Fruit fly (Drosophila melanogaster) whole organism, embryonic: ENCODE results near the gene CG34357.
A peak's percentile ranks its signal among the peaks of the same experiment; 100 is the strongest.

ENCODE experiments used
- Atf-2 ChIP-seq: fragments of 200-800 bp; sonication (Bioruptor generic); optimal IDR thresholded peaks from 2 replicates; lab custom pipeline; 2016; ENCODE audit warnings: missing biosample characterization, missing genetic modification characterization
- C15 ChIP-seq: fragments of 200-800 bp; sonication (Bioruptor generic); IDR thresholded peaks from 3 replicates; pipeline ENCODE4 v1.3.6; 2022; ENCODE audit warnings: missing biosample characterization, missing genetic modification characterization
- CG10321 ChIP-seq: fragments of 200-800 bp; sonication (Bioruptor generic); IDR thresholded peaks from 2 replicates; pipeline ENCODE4 v1.3.6; 2022; ENCODE audit warnings: missing biosample characterization, missing genetic modification characterization
- CG10959 ChIP-seq: fragments of 200-800 bp; sonication (Bioruptor generic); IDR thresholded peaks from 2 replicates; pipeline ENCODE4 v1.3.6; 2022; ENCODE audit warnings: missing biosample characterization, missing genetic modification characterization
- CG12104 ChIP-seq: fragments of 200-800 bp; sonication (Bioruptor generic); optimal IDR thresholded peaks from 3 replicates; lab custom pipeline; 2016; ENCODE audit warnings: missing biosample characterization, missing genetic modification characterization
- CG13287 ChIP-seq: fragments of 200-800 bp; sonication (Bioruptor generic); IDR thresholded peaks from 2 replicates; pipeline ENCODE4 v1.3.6; 2022; ENCODE audit warnings: missing biosample characterization, missing genetic modification characterization; ENCODE audit not compliant: partially characterized antibody
- CG13424 ChIP-seq: fragments of 200-800 bp; sonication (Bioruptor generic); optimal IDR thresholded peaks from 2 replicates; lab custom pipeline; 2019; ENCODE audit warnings: missing biosample characterization, mild to moderate bottlenecking, missing genetic modification characterization, moderate library complexity
- CG14050 ChIP-seq: fragments of 200-800 bp; sonication (Bioruptor generic); IDR thresholded peaks from 3 replicates; pipeline ENCODE4 v1.3.6; 2022; ENCODE audit warnings: missing biosample characterization, missing genetic modification characterization
- CG15073 ChIP-seq: fragments of 200-800 bp; sonication (Bioruptor generic); optimal IDR thresholded peaks from 2 replicates; lab custom pipeline; 2016; ENCODE audit warnings: missing biosample characterization, missing genetic modification characterization
- CG15479 ChIP-seq: fragments of 200-800 bp; sonication (Bioruptor generic); optimal IDR thresholded peaks from 3 replicates; lab custom pipeline; 2019; ENCODE audit warnings: missing biosample characterization, mild to moderate bottlenecking, missing genetic modification characterization, moderate library complexity
- CG15601 ChIP-seq: fragments of 200-800 bp; sonication (Bioruptor generic); optimal IDR thresholded peaks from 3 replicates; lab custom pipeline; 2019; ENCODE audit warnings: missing biosample characterization, mild to moderate bottlenecking, missing genetic modification characterization, moderate library complexity
- CG1647 ChIP-seq: fragments of 200-800 bp; sonication (Bioruptor generic); optimal IDR thresholded peaks from 3 replicates; lab custom pipeline; 2016; ENCODE audit warnings: missing biosample characterization, missing genetic modification characterization
- CG1792 ChIP-seq: fragments of 200-800 bp; sonication (Bioruptor generic); optimal IDR thresholded peaks from 2 replicates; lab custom pipeline; 2016; ENCODE audit warnings: missing biosample characterization, missing genetic modification characterization
- CG2199 ChIP-seq: fragments of 200-800 bp; sonication (Bioruptor generic); IDR thresholded peaks from 3 replicates; pipeline ENCODE4 v1.3.6; 2022; ENCODE audit warnings: missing biosample characterization, missing genetic modification characterization
- CG2202 ChIP-seq: fragments of 200-800 bp; sonication (Bioruptor generic); optimal IDR thresholded peaks from 2 replicates; lab custom pipeline; 2018; ENCODE audit warnings: missing biosample characterization, mild to moderate bottlenecking, missing genetic modification characterization
- CG2889 ChIP-seq: fragments of 200-800 bp; sonication (Bioruptor generic); IDR thresholded peaks from 3 replicates; pipeline ENCODE4 v1.3.6; 2022; ENCODE audit warnings: missing biosample characterization, missing genetic modification characterization
- CG31388 ChIP-seq: fragments of 200-800 bp; sonication (Bioruptor generic); optimal IDR thresholded peaks from 2 replicates; lab custom pipeline; 2016; ENCODE audit warnings: missing biosample characterization, missing genetic modification characterization
- CG33213 ChIP-seq: fragments of 200-800 bp; sonication (Bioruptor generic); optimal IDR thresholded peaks from 3 replicates; lab custom pipeline; 2016; ENCODE audit warnings: missing biosample characterization, missing genetic modification characterization
- CG3726 ChIP-seq: fragments of 200-800 bp; sonication (Bioruptor generic); IDR thresholded peaks from 3 replicates; pipeline ENCODE4, ENCODE4 v1.3.6; 2022; ENCODE audit warnings: missing biosample characterization, missing genetic modification characterization
- CG7372 ChIP-seq: fragments of 200-800 bp; sonication (Bioruptor generic); IDR thresholded peaks from 2 replicates; pipeline ENCODE4 v1.3.6; 2022; ENCODE audit warnings: missing biosample characterization, missing genetic modification characterization
- CG7786 ChIP-seq: fragments of 200-800 bp; sonication (Bioruptor generic); optimal IDR thresholded peaks from 2 replicates; lab custom pipeline; 2016; ENCODE audit warnings: missing biosample characterization, missing genetic modification characterization
- Camta ChIP-seq: fragments of 200-800 bp; sonication (Bioruptor generic); optimal IDR thresholded peaks from 2 replicates; lab custom pipeline; 2016; ENCODE audit warnings: missing biosample characterization, missing genetic modification characterization
- Dbx ChIP-seq: fragments of 200-800 bp; sonication (Bioruptor generic); IDR thresholded peaks from 3 replicates; pipeline ENCODE4 v1.3.6; 2022; ENCODE audit warnings: missing biosample characterization, missing genetic modification characterization
- Dp ChIP-seq: fragments of 200-800 bp; sonication (Bioruptor generic); optimal IDR thresholded peaks from 2 replicates; lab custom pipeline; 2018; ENCODE audit warnings: missing biosample characterization, mild to moderate bottlenecking, missing genetic modification characterization, moderate library complexity
- Elba2 ChIP-seq: fragments of 200-800 bp; sonication (Bioruptor generic); optimal IDR thresholded peaks from 3 replicates; lab custom pipeline; 2016; ENCODE audit warnings: missing biosample characterization, missing genetic modification characterization
- HLH4C ChIP-seq: fragments of 200-800 bp; sonication (Bioruptor generic); IDR thresholded peaks from 3 replicates; pipeline ENCODE4 v1.3.6; 2022; ENCODE audit warnings: missing biosample characterization, missing genetic modification characterization; ENCODE audit not compliant: partially characterized antibody
- Hey ChIP-seq: fragments of 200-800 bp; sonication (Bioruptor generic); optimal IDR thresholded peaks from 3 replicates; lab custom pipeline; 2018; ENCODE audit warnings: missing biosample characterization, mild to moderate bottlenecking, missing genetic modification characterization
- NfI ChIP-seq: fragments of 200-800 bp; sonication (Bioruptor generic); optimal IDR thresholded peaks from 3 replicates; lab custom pipeline; 2018; ENCODE audit warnings: missing biosample characterization, mild to moderate bottlenecking, missing genetic modification characterization, moderate library complexity
- TFAM ChIP-seq: fragments of 200-800 bp; sonication (Bioruptor generic); optimal IDR thresholded peaks from 2 replicates; lab custom pipeline; 2017; ENCODE audit warnings: missing biosample characterization, missing genetic modification characterization, inconsistent platforms
- Taf1 ChIP-seq: fragments of 200-800 bp; sonication (Bioruptor generic); IDR thresholded peaks from 2 replicates; pipeline ENCODE4 v1.3.6; 2022; ENCODE audit warnings: missing biosample characterization, missing genetic modification characterization
- ap ChIP-seq: fragments of 200-800 bp; sonication (Bioruptor generic); IDR thresholded peaks from 2 replicates; pipeline ENCODE4 v1.3.6; 2022; ENCODE audit warnings: missing biosample characterization, missing genetic modification characterization
- az2 ChIP-seq: fragments of 200-800 bp; sonication (Bioruptor generic); optimal IDR thresholded peaks from 3 replicates; lab custom pipeline; 2016; ENCODE audit warnings: missing biosample characterization, missing genetic modification characterization
- bcd ChIP-seq: fragments of 200-800 bp; sonication (Bioruptor generic); optimal IDR thresholded peaks from 2 replicates; lab custom pipeline; 2017; ENCODE audit warnings: missing biosample characterization, mild to moderate bottlenecking, missing genetic modification characterization
- corto ChIP-seq: fragments of 200-800 bp; sonication (Bioruptor generic); optimal IDR thresholded peaks from 2 replicates; lab custom pipeline; 2016; ENCODE audit warnings: missing biosample characterization, mild to moderate bottlenecking, missing genetic modification characterization, moderate library complexity
- crp ChIP-seq, 2 experiments: fragments of 200-800 bp; sonication (Bioruptor generic); optimal IDR thresholded peaks; 2 replicates in 1 of 2; 3 replicates in 1 of 2; lab custom pipeline; 2017; ENCODE audit warnings: missing biosample characterization in 2 of 2, missing genetic modification characterization in 2 of 2, mild to moderate bottlenecking in 1 of 2, moderate library complexity in 1 of 2
- dmrt11E ChIP-seq: fragments of 200-800 bp; sonication (Bioruptor generic); optimal IDR thresholded peaks from 3 replicates; lab custom pipeline; 2018; ENCODE audit warnings: missing biosample characterization, mild to moderate bottlenecking, missing genetic modification characterization, moderate library complexity
- esg ChIP-seq: fragments of 200-800 bp; sonication (Bioruptor generic); conservative IDR thresholded peaks from 2 replicates; pipeline ENCODE4 v1.3.6; 2022; ENCODE audit warnings: missing biosample characterization, missing genetic modification characterization
- fd96Cb ChIP-seq: fragments of 200-800 bp; sonication (Bioruptor generic); optimal IDR thresholded peaks from 2 replicates; lab custom pipeline; 2018; ENCODE audit warnings: missing biosample characterization, mild to moderate bottlenecking, missing genetic modification characterization, moderate library complexity
- fu2 ChIP-seq: fragments of 200-800 bp; sonication (Bioruptor generic); optimal IDR thresholded peaks from 2 replicates; lab custom pipeline; 2016; ENCODE audit warnings: missing biosample characterization, missing genetic modification characterization
- grau ChIP-seq: fragments of 200-800 bp; optimal IDR thresholded peaks from 3 replicates; lab custom pipeline; 2019; ENCODE audit warnings: missing biosample characterization, mild to moderate bottlenecking, missing genetic modification characterization, moderate library complexity
- mam ChIP-seq: fragments of 200-800 bp; sonication (Bioruptor generic); optimal IDR thresholded peaks from 3 replicates; lab custom pipeline; 2016; ENCODE audit warnings: missing biosample characterization, missing genetic modification characterization
- mirr ChIP-seq: fragments of 200-800 bp; sonication (Bioruptor generic); optimal IDR thresholded peaks from 3 replicates; lab custom pipeline; 2018; ENCODE audit warnings: missing biosample characterization, mild to moderate bottlenecking, missing genetic modification characterization
- nerfin-2 ChIP-seq: fragments of 200-800 bp; sonication (Bioruptor generic); IDR thresholded peaks from 2 replicates; pipeline ENCODE4 v1.3.6; 2022; ENCODE audit warnings: missing biosample characterization, missing genetic modification characterization; ENCODE audit not compliant: partially characterized antibody
- odd ChIP-seq: fragments of 200-800 bp; sonication (Bioruptor generic); optimal IDR thresholded peaks from 2 replicates; lab custom pipeline; 2017; ENCODE audit warnings: missing biosample characterization, mild to moderate bottlenecking, missing genetic modification characterization
- prd ChIP-seq, 3 experiments: fragments of >200 bp in 2 of 3; fragments of 200-800 bp in 1 of 3; sonication (Bioruptor generic) in 1 of 3; optimal IDR thresholded peaks in 2 of 3; IDR thresholded peaks in 1 of 3; 2 replicates in 2 of 3; 3 replicates in 1 of 3; pipeline versions ENCODE4 v1.3.6 to Lab custom; 2017 to 2022; ENCODE audit warnings: missing biosample characterization in 1 of 3, missing genetic modification characterization in 1 of 3
- sqz ChIP-seq: fragments of 200-800 bp; sonication (Bioruptor generic); optimal IDR thresholded peaks from 3 replicates; lab custom pipeline; 2018; ENCODE audit warnings: missing biosample characterization, mild to moderate bottlenecking, missing genetic modification characterization
- stc ChIP-seq: fragments of 200-800 bp; sonication (Bioruptor generic); IDR thresholded peaks from 2 replicates; pipeline ENCODE4 v1.3.6; 2022; ENCODE audit warnings: missing biosample characterization, missing genetic modification characterization
- tio ChIP-seq: fragments of 200-800 bp; sonication (Bioruptor generic); optimal IDR thresholded peaks from 2 replicates; lab custom pipeline; 2017; ENCODE audit warnings: missing biosample characterization, missing genetic modification characterization, inconsistent platforms
- twi ChIP-seq: fragments of 200-800 bp; optimal IDR thresholded peaks from 2 replicates; lab custom pipeline; 2019; ENCODE audit warnings: missing biosample characterization, mild to moderate bottlenecking, missing genetic modification characterization, moderate library complexity
- tx ChIP-seq: fragments of 200-800 bp; sonication (Bioruptor generic); optimal IDR thresholded peaks from 2 replicates; lab custom pipeline; 2016; ENCODE audit warnings: missing biosample characterization, missing genetic modification characterization
- wek ChIP-seq: fragments of 200-800 bp; sonication (Bioruptor generic); optimal IDR thresholded peaks from 3 replicates; lab custom pipeline; 2018; ENCODE audit warnings: missing biosample characterization, mild to moderate bottlenecking, missing genetic modification characterization, moderate library complexity

Gene CG34357

dm6 chr3R:4445083-4445482 is 112.8 kb downstream of the CG34357 start (continued):
- TF ChIP-seq CG12104 (GFP tag; lab: Kevin White, UChicago), result no peak
- TF ChIP-seq CG14050 (GFP tag; lab: Robert Waterston, UW), result no peak
- no peak for TF ChIP-seq stc
- no peak for TF ChIP-seq bcd (GFP tag; lab: Kevin White, UChicago)
- no peak for TF ChIP-seq CG2199 (GFP tag; lab: Robert Waterston, UW)
- TF ChIP-seq CG15479 (GFP tag; lab: Kevin White, UChicago), result peak; percentile 83
- peak; percentile 98 for TF ChIP-seq Hey (tag; lab: Kevin White, UChicago)
- no peak for TF ChIP-seq CG2889 (GFP tag; lab: Robert Waterston, UW)
- no peak for TF ChIP-seq CG1647 (GFP tag; lab: Kevin White, UChicago)
- TF ChIP-seq TFAM (GFP tag; lab: Kevin White, UChicago), result no peak
- no peak for TF ChIP-seq CG3726
- TF ChIP-seq CG10321 (GFP tag; lab: Robert Waterston, UW), result no peak
- TF ChIP-seq Elba2, result no peak
- TF ChIP-seq CG15073 (GFP tag; lab: Kevin White, UChicago), result no peak
- TF ChIP-seq wek (GFP tag; lab: Kevin White, UChicago), result peak; percentile 37
- TF ChIP-seq C15, result no peak
- no peak for TF ChIP-seq NfI (GFP tag; lab: Kevin White, UChicago)
- no peak for TF ChIP-seq CG7786 (GFP tag; lab: Kevin White, UChicago)
- no peak for TF ChIP-seq CG1792 (GFP tag; lab: Kevin White, UChicago)
- no peak for TF ChIP-seq fd96Cb (tag; lab: Kevin White, UChicago)
- TF ChIP-seq fu2 (GFP tag; lab: Kevin White, UChicago), result no peak
- no peak for TF ChIP-seq mam (GFP tag; lab: Kevin White, UChicago)
- peak; percentile 68 for TF ChIP-seq mirr (GFP tag; lab: Kevin White, UChicago)
- TF ChIP-seq CG15601, result no peak
- no peak for TF ChIP-seq CG2202 (tag; lab: Kevin White, UChicago)
- TF ChIP-seq tx (GFP tag; lab: Kevin White, UChicago), result no peak
- TF ChIP-seq crp (GFP tag; optimal IDR thresholded peaks at IDR 0.05; lab: Kevin White, UChicago), result no peak
- no peak for TF ChIP-seq Atf-2 (GFP tag; lab: Kevin White, UChicago)
- no peak for TF ChIP-seq tio (GFP tag; lab: Kevin White, UChicago)
- no peak for TF ChIP-seq Dbx (GFP tag; lab: Robert Waterston, UW)
- TF ChIP-seq odd (GFP tag; lab: Kevin White, UChicago), result no peak
- no peak for TF ChIP-seq CG33213 (GFP tag; lab: Kevin White, UChicago)
- no peak for TF ChIP-seq Taf1 (GFP tag; lab: Robert Waterston, UW)
- TF ChIP-seq CG31388 (GFP tag; lab: Kevin White, UChicago), result no peak
- TF ChIP-seq grau, result no peak
- peak; percentile 8; the same call in 1 of the 2 replicates for TF ChIP-seq CG13287 (GFP tag; lab: Robert Waterston, UW)
- TF ChIP-seq esg, result no peak
- no peak for TF ChIP-seq az2 (GFP tag; lab: Kevin White, UChicago)
- no peak for TF ChIP-seq CG7372 (GFP tag; lab: Robert Waterston, UW)
- no peak for TF ChIP-seq CG13424 (tag; lab: Kevin White, UChicago)
- no peak for TF ChIP-seq prd (optimal IDR thresholded peaks at IDR 0.05; lab: Kevin White, UChicago)
- TF ChIP-seq prd (GFP tag; IDR thresholded peaks at IDR 0.05; lab: Robert Waterston, UW), result no peak
- no peak for TF ChIP-seq Camta (GFP tag; lab: Kevin White, UChicago)
- TF ChIP-seq HLH4C (GFP tag; lab: Robert Waterston, UW), result peak; percentile 68
- TF ChIP-seq nerfin-2, result peak; percentile 42; the same call in 1 of the 2 replicates
- no peak for TF ChIP-seq corto
- TF ChIP-seq Dp (GFP tag; lab: Kevin White, UChicago), result no peak
- no peak for TF ChIP-seq CG10959 (GFP tag; lab: Robert Waterston, UW)
- TF ChIP-seq dmrt11E (tag; lab: Kevin White, UChicago), result no peak
- TF ChIP-seq ap, result no peak
- no peak for TF ChIP-seq twi (tag; lab: Kevin White, UChicago)
- no peak for TF ChIP-seq sqz
